Fruit fly (Drosophila melanogaster): Measurements from ENCODE around the gene CG33223.

The CG33223 gene

dm6 chrX:8444883-8445572 lies 38.7 kb downstream of the CG33223 start (continued):
- no peak for TF ChIP-seq E2f1 (GFP tag; IDR thresholded peaks at IDR 0.05)
- TF ChIP-seq CG7271 (tag; optimal IDR thresholded peaks at IDR 0.05) = peak; percentile 23
- TF ChIP-seq CG1529 (GFP tag; optimal IDR thresholded peaks at IDR 0.05) = no peak
- TF ChIP-seq stwl (tag; optimal IDR thresholded peaks at IDR 0.05) = no peak
- no peak for TF ChIP-seq CG5245 (GFP tag; optimal IDR thresholded peaks at IDR 0.05)
- TF ChIP-seq CG34224 (GFP tag; IDR thresholded peaks at IDR 0.05; ENCODE audit: partially characterized antibody) = no peak
- TF ChIP-seq lola (GFP tag; optimal IDR thresholded peaks at IDR 0.05) = peak in 1 of 3 experiments; percentile 83
- TF ChIP-seq wek (GFP tag; optimal IDR thresholded peaks at IDR 0.05) = no peak
- TF ChIP-seq pnt (GFP tag; optimal IDR thresholded peaks at IDR 0.05) = no peak
- no peak for TF ChIP-seq lov (optimal IDR thresholded peaks at IDR 0.05)
- no peak for TF ChIP-seq lov (GFP tag; IDR thresholded peaks at IDR 0.05)
- TF ChIP-seq CTCF (GFP tag; optimal IDR thresholded peaks at IDR 0.05) = no peak
- no peak for TF ChIP-seq CG17912 (GFP tag; optimal IDR thresholded peaks at IDR 0.05)
- TF ChIP-seq CG18476 (GFP tag; optimal IDR thresholded peaks at IDR 0.05) = no peak
- no peak for TF ChIP-seq insv (GFP tag; optimal IDR thresholded peaks at IDR 0.05)
- peak; percentile 54; the same call in 2 of the 3 replicates for TF ChIP-seq row (GFP tag; IDR thresholded peaks at IDR 0.05)
- no peak for TF ChIP-seq Hey (tag; optimal IDR thresholded peaks at IDR 0.05)
- TF ChIP-seq crp (GFP tag; optimal IDR thresholded peaks at IDR 0.05) = no peak
- no peak for TF ChIP-seq CG1832 (GFP tag; optimal IDR thresholded peaks at IDR 0.05)
- TF ChIP-seq Sox102F (GFP tag; optimal IDR thresholded peaks at IDR 0.05) = peak; percentile 72
- TF ChIP-seq CG17568 (GFP tag; optimal IDR thresholded peaks at IDR 0.05) = no peak
- TF ChIP-seq MTF-1 (GFP tag; optimal IDR thresholded peaks at IDR 0.05; ENCODE audit: borderline replicate concordance) = no peak
- no peak for TF ChIP-seq CG14667 (GFP tag; IDR thresholded peaks at IDR 0.05)
- TF ChIP-seq ewg (GFP tag; optimal IDR thresholded peaks at IDR 0.05) = no peak
- peak; percentile 84 for TF ChIP-seq CG9727 (GFP tag; optimal IDR thresholded peaks at IDR 0.05)
- TF ChIP-seq CG5953 (GFP tag; IDR thresholded peaks at IDR 0.05) = 0 out of 2 replicates have a peak, but pooled peaks have one; percentile 10
- TF ChIP-seq CG30403 (GFP tag; optimal IDR thresholded peaks at IDR 0.05) = peak; percentile 36
- TF ChIP-seq fu2 (GFP tag; optimal IDR thresholded peaks at IDR 0.05) = no peak
- TF ChIP-seq ssp (GFP tag; IDR thresholded peaks at IDR 0.05) = no peak
- TF ChIP-seq CG8944 (GFP tag; optimal IDR thresholded peaks at IDR 0.05) = no peak
- peak; percentile 50 for TF ChIP-seq CG10209 (GFP tag; optimal IDR thresholded peaks at IDR 0.05)
- TF ChIP-seq Gug (GFP tag; IDR thresholded peaks at IDR 0.05) = no peak
- peak; percentile 12; the same call in 1 of the 2 replicates for TF ChIP-seq slbo (GFP tag; IDR thresholded peaks at IDR 0.05)
- peak; percentile 85 for TF ChIP-seq phol (tag; optimal IDR thresholded peaks at IDR 0.05)
- TF ChIP-seq CG17359 (tag; optimal IDR thresholded peaks at IDR 0.05) = peak; percentile 60
- no peak for TF ChIP-seq CG5180 (GFP tag; optimal IDR thresholded peaks at IDR 0.05)
- TF ChIP-seq grau (tag; optimal IDR thresholded peaks at IDR 0.05) = peak; percentile 81
- peak; percentile 22 for TF ChIP-seq Meics (GFP tag; optimal IDR thresholded peaks at IDR 0.05)
- peak; percentile 73 for TF ChIP-seq gcm (GFP tag; optimal IDR thresholded peaks at IDR 0.05)
- peak; percentile 54 for TF ChIP-seq cg (GFP tag; optimal IDR thresholded peaks at IDR 0.05)
- TF ChIP-seq Sin3A (optimal IDR thresholded peaks at IDR 0.05) = no peak
- TF ChIP-seq trem (tag; optimal IDR thresholded peaks at IDR 0.05) = peak; percentile 74
- TF ChIP-seq Dref (GFP tag; IDR thresholded peaks at IDR 0.05) = no peak
- TF ChIP-seq CkIIα-i1 (GFP tag; IDR thresholded peaks at IDR 0.05) = no peak
- no peak for TF ChIP-seq pita (GFP tag; optimal IDR thresholded peaks at IDR 0.05)
- no peak; the same call in 2 of the 3 replicates for TF ChIP-seq CG34422 (GFP tag; IDR thresholded peaks at IDR 0.05)
- TF ChIP-seq Rx (GFP tag; IDR thresholded peaks at IDR 0.05) = no peak
- no peak for TF ChIP-seq Fer2 (tag; optimal IDR thresholded peaks at IDR 0.05)
- TF ChIP-seq CG18262 (tag; optimal IDR thresholded peaks at IDR 0.05) = peak; percentile 93
- no peak for TF ChIP-seq CG7963 (GFP tag; IDR thresholded peaks at IDR 0.05; ENCODE audit: partially characterized antibody)
